Worm (Caenorhabditis elegans) whole organism, late embryonic: Measurements from ENCODE around the gene C06E7.4.

Source experiments
- Y22D7AL.16 ChIP-seq: sonication (generic microtip); optimal IDR thresholded peaks from 2 replicates; lab custom pipeline; 2016; ENCODE audit warnings: missing genetic modification characterization, missing compliant biosample characterization
- eyg-1 ChIP-seq: sonication (generic microtip); optimal IDR thresholded peaks from 2 replicates; lab custom pipeline; 2016; ENCODE audit warnings: missing genotype, missing genetic modification characterization, missing compliant biosample characterization
- lim-6 ChIP-seq: sonication (generic microtip); optimal IDR thresholded peaks from 2 replicates; lab custom pipeline; 2016; ENCODE audit warnings: missing genetic modification characterization, missing compliant biosample characterization
- pag-3 ChIP-seq: sonication (generic microtip); optimal IDR thresholded peaks from 2 replicates; lab custom pipeline; 2016; ENCODE audit warnings: missing compliant biosample characterization, missing genetic modification characterization, borderline replicate concordance
- unc-55 ChIP-seq: sonication (generic microtip); optimal IDR thresholded peaks from 2 replicates; lab custom pipeline; 2017; ENCODE audit warnings: missing biosample characterization, missing genetic modification reagents, missing genetic modification characterization

DNA sequence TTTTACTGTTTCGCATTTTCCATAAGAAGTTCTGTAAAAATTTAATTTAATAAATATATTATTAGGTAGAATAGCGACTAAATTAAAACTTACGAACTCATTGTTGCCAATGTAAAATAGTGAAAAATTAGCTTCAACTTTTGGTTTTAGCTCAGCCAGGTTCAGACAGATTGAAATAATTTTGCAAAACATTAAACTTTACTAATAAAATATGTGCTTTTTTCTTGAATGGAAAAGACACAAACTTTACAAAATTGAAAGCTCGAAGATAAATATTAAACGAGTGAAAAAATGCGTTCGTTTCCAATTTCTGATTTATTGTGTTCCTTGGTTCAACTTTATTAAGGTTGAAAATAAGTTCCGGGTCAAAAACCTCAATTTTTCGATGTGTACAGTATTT, 20.1 kb upstream of the C06E7.4 start, which contains the start of gene srv-22:
- no peak for TF ChIP-seq eyg-1 (tag; lab: Kevin White, UChicago)
- no peak for TF ChIP-seq unc-55 (GFP tag; lab: Kevin White, UChicago)
- TF ChIP-seq Y22D7AL.16 (tag; lab: Kevin White, UChicago): no peak
- TF ChIP-seq lim-6: no peak
- no peak for TF ChIP-seq pag-3 (tag; lab: Kevin White, UChicago)
